Worm (Caenorhabditis elegans) whole organism, L4 larva: ENCODE measurements around the gene sav-1.
A peak's percentile ranks its signal among the peaks of the same experiment; 100 is the strongest.

Source experiments
- F10B5.3 ChIP-seq: sonication (generic microtip); optimal IDR thresholded peaks from 2 replicates; lab custom pipeline; 2016; ENCODE audit warnings: mild to moderate bottlenecking, missing genetic modification characterization, missing compliant biosample characterization
- F37D6.2 ChIP-seq: sonication (generic microtip); optimal IDR thresholded peaks from 2 replicates; lab custom pipeline; 2016; ENCODE audit warnings: mild to moderate bottlenecking, missing genetic modification characterization, missing compliant biosample characterization
- T20F7.1 ChIP-seq: fragments of 200-800 bp; sonication (Bioruptor generic); optimal IDR thresholded peaks from 2 replicates; lab custom pipeline; 2018; ENCODE audit warnings: mild to moderate bottlenecking, missing genetic modification characterization, missing compliant biosample characterization
- T26A8.4 ChIP-seq: fragments of 200-800 bp; sonication (Bioruptor generic); IDR thresholded peaks from 2 replicates; pipeline ENCODE4 v1.3.6; 2022; ENCODE audit warnings: missing genetic modification characterization, missing compliant biosample characterization
- Y105C5A.15 ChIP-seq: fragments of 200-800 bp; sonication (Bioruptor generic); IDR thresholded peaks from 2 replicates; pipeline ENCODE4 v1.3.6; 2022; ENCODE audit warnings: missing genetic modification characterization, missing compliant biosample characterization
- Y75B8A.6 ChIP-seq: fragments of 200-800 bp; sonication (Bioruptor generic); IDR thresholded peaks from 2 replicates; pipeline ENCODE4 v1.3.6; 2022; ENCODE audit warnings: missing genetic modification reagents, missing genetic modification characterization, missing compliant biosample characterization
- aha-1 ChIP-seq: fragments of 150-350 bp; peaks from one replicate; lab custom pipeline; 2014; ENCODE audit warnings: missing biosample characterization, missing genetic modification characterization
- aly-2 ChIP-seq: sonication (generic microtip); optimal IDR thresholded peaks from 2 replicates; lab custom pipeline; 2018; ENCODE audit warnings: missing biosample characterization, missing genetic modification characterization
- arid-1 ChIP-seq: fragments of 200-800 bp; sonication (Bioruptor generic); conservative IDR thresholded peaks from 2 replicates; pipeline ENCODE4 v1.3.6; 2022; ENCODE audit warnings: missing genetic modification reagents, missing genetic modification characterization, missing compliant biosample characterization
- attf-4 ChIP-seq: sonication (generic microtip); optimal IDR thresholded peaks from 3 replicates; lab custom pipeline; 2017; ENCODE audit warnings: missing biosample characterization, missing genetic modification characterization
- ceh-44 ChIP-seq: fragments of 200-800 bp; sonication (Bioruptor generic); IDR thresholded peaks from 2 replicates; pipeline ENCODE4 v1.3.6; 2022; ENCODE audit warnings: missing genetic modification reagents, missing genetic modification characterization, missing compliant biosample characterization
- ceh-62 ChIP-seq: sonication (generic microtip); optimal IDR thresholded peaks from 2 replicates; lab custom pipeline; 2017; ENCODE audit warnings: missing biosample characterization, missing genetic modification characterization
- ces-1 ChIP-seq: fragments of 150-350 bp; sonication (generic microtip); optimal IDR thresholded peaks from 4 replicates; lab custom pipeline; 2014; ENCODE audit warnings: missing biosample characterization, missing genetic modification reagents, missing genetic modification characterization
- dmd-6 ChIP-seq: fragments of 200-800 bp; sonication (Bioruptor generic); IDR thresholded peaks from 2 replicates; pipeline ENCODE4 v1.3.6; 2022; ENCODE audit warnings: missing genetic modification reagents, missing genetic modification characterization, missing compliant biosample characterization
- dmd-8 ChIP-seq: fragments of 200-800 bp; sonication (Bioruptor generic); IDR thresholded peaks from 2 replicates; pipeline ENCODE4 v1.3.6; 2022; ENCODE audit warnings: missing genetic modification characterization, missing compliant biosample characterization
- dmd-9 ChIP-seq: fragments of 200-800 bp; sonication (Bioruptor generic); IDR thresholded peaks from 2 replicates; pipeline ENCODE4 v1.3.6; 2022; ENCODE audit warnings: missing genetic modification reagents, missing genetic modification characterization, missing compliant biosample characterization
- dpl-1 ChIP-seq: fragments of 150-350 bp; optimal IDR thresholded peaks from 2 replicates; lab custom pipeline; 2014; ENCODE audit warnings: missing biosample characterization, missing genetic modification reagents, missing genetic modification characterization
- egl-43 ChIP-seq: fragments of 200-800 bp; sonication (Bioruptor generic); IDR thresholded peaks from 2 replicates; pipeline ENCODE4 v1.3.6; 2022; ENCODE audit warnings: missing genetic modification reagents, missing genetic modification characterization, missing compliant biosample characterization
- fkh-10 ChIP-seq: fragments of 150-350 bp; optimal IDR thresholded peaks from 2 replicates; lab custom pipeline; 2014; ENCODE audit warnings: missing biosample characterization, missing genetic modification reagents, missing genetic modification characterization
- hlh-11 ChIP-seq: fragments of 200-800 bp; sonication (Bioruptor generic); optimal IDR thresholded peaks from 2 replicates; lab custom pipeline; 2018; ENCODE audit warnings: mild to moderate bottlenecking, missing genetic modification characterization, missing compliant biosample characterization
- lin-1 ChIP-seq: fragments of 200-800 bp; sonication (Bioruptor generic); IDR thresholded peaks from 2 replicates; pipeline ENCODE4 v1.3.6; 2022; ENCODE audit warnings: missing genetic modification reagents, missing genetic modification characterization, missing compliant biosample characterization
- lin-15B ChIP-seq: fragments of 150-350 bp; sonication (generic microtip); optimal IDR thresholded peaks from 3 replicates; lab custom pipeline; 2014; ENCODE audit warnings: missing biosample characterization, missing genetic modification characterization
- lin-39 ChIP-seq: fragments of 150-350 bp; optimal IDR thresholded peaks from 2 replicates; lab custom pipeline; 2014; ENCODE audit warnings: missing biosample characterization, missing genetic modification reagents, missing genetic modification characterization
- lir-3 ChIP-seq: sonication (generic microtip); optimal IDR thresholded peaks from 2 replicates; lab custom pipeline; 2016; ENCODE audit warnings: mild to moderate bottlenecking, missing genetic modification characterization, missing compliant biosample characterization
- lsy-2 ChIP-seq, 2 experiments: fragments of 150-350 bp in 1 of 2; sonication (generic microtip) in 1 of 2; optimal IDR thresholded peaks; 2 replicates each; lab custom pipeline; 2014 to 2017; ENCODE audit warnings: missing biosample characterization in 2 of 2, missing genetic modification characterization in 2 of 2
- madf-5 ChIP-seq, 2 experiments: fragments of 200-800 bp; sonication (Bioruptor generic); IDR thresholded peaks; 2 replicates each; pipeline ENCODE4 v1.3.6; 2022; ENCODE audit warnings: missing compliant biosample characterization in 2 of 2, missing genetic modification characterization in 2 of 2
- mdl-1 ChIP-seq, 2 experiments: fragments of 150-350 bp in 1 of 2; sonication (generic microtip) in 1 of 2; optimal IDR thresholded peaks; 2 replicates each; lab custom pipeline; 2014 to 2017; ENCODE audit warnings: missing biosample characterization in 2 of 2, missing genetic modification characterization in 2 of 2
- mep-1 ChIP-seq: fragments of 150-350 bp; sonication (generic microtip); optimal IDR thresholded peaks from 3 replicates; lab custom pipeline; 2014; ENCODE audit warnings: missing biosample characterization, missing genetic modification characterization
- mes-2 ChIP-seq: sonication (generic microtip); optimal IDR thresholded peaks from 2 replicates; lab custom pipeline; 2016; ENCODE audit warnings: missing genotype, mild to moderate bottlenecking, missing genetic modification characterization, missing compliant biosample characterization; ENCODE audit not compliant: poor library complexity, severe bottlenecking
- mxl-3 ChIP-seq: fragments of 200-800 bp; sonication (Bioruptor generic); optimal IDR thresholded peaks from 2 replicates; lab custom pipeline; 2018; ENCODE audit warnings: mild to moderate bottlenecking, missing genetic modification characterization, missing compliant biosample characterization
- nhr-10 ChIP-seq: fragments of 150-350 bp; optimal IDR thresholded peaks from 2 replicates; lab custom pipeline; 2014; ENCODE audit warnings: missing biosample characterization, missing genetic modification characterization
- nhr-102 ChIP-seq: sonication (generic microtip); optimal IDR thresholded peaks from 2 replicates; lab custom pipeline; 2016; ENCODE audit warnings: mild to moderate bottlenecking, missing genetic modification characterization, moderate library complexity, missing compliant biosample characterization
- nhr-111 ChIP-seq: fragments of 200-800 bp; sonication (Bioruptor generic); optimal IDR thresholded peaks from 2 replicates; lab custom pipeline; 2018; ENCODE audit warnings: mild to moderate bottlenecking, missing genetic modification characterization, missing compliant biosample characterization
- nhr-237 ChIP-seq: sonication (generic microtip); optimal IDR thresholded peaks from 2 replicates; lab custom pipeline; 2017; ENCODE audit warnings: missing biosample characterization, missing genetic modification characterization
- nhr-28 ChIP-seq: fragments of 150-350 bp; optimal IDR thresholded peaks from 2 replicates; lab custom pipeline; 2014; ENCODE audit warnings: missing biosample characterization, missing genetic modification characterization
- nhr-41 ChIP-seq: fragments of 200-800 bp; sonication (Bioruptor generic); IDR thresholded peaks from 2 replicates; pipeline ENCODE4 v1.3.6; 2022; ENCODE audit warnings: missing genetic modification reagents, missing genetic modification characterization, missing compliant biosample characterization
- nhr-42 ChIP-seq: fragments of 200-800 bp; sonication (Bioruptor generic); IDR thresholded peaks from 2 replicates; pipeline ENCODE4 v1.3.6; 2022; ENCODE audit warnings: missing genetic modification characterization, missing compliant biosample characterization
- pha-4 ChIP-seq, 2 experiments: fragments of 150-350 bp in 1 of 2; fragments of 200-800 bp in 1 of 2; sonication (Bioruptor generic) in 1 of 2; IDR thresholded peaks in 1 of 2; optimal IDR thresholded peaks in 1 of 2; 2 replicates each; pipeline versions ENCODE4 v1.3.6 to Lab custom; 2014 to 2022; ENCODE audit warnings: missing genetic modification characterization in 2 of 2, missing genetic modification reagents in 2 of 2, missing biosample characterization in 1 of 2, missing compliant biosample characterization in 1 of 2
- saeg-2 ChIP-seq: fragments of 200-800 bp; sonication (Bioruptor generic); IDR thresholded peaks from 2 replicates; pipeline ENCODE4 v1.3.6; 2022; ENCODE audit warnings: missing genetic modification reagents, missing genetic modification characterization, missing compliant biosample characterization
- sdz-12 ChIP-seq: fragments of 200-800 bp; sonication (Bioruptor generic); optimal IDR thresholded peaks from 2 replicates; lab custom pipeline; 2018; ENCODE audit warnings: mild to moderate bottlenecking, missing genetic modification characterization, missing compliant biosample characterization
- set-16 ChIP-seq: fragments of 200-800 bp; sonication (Bioruptor generic); IDR thresholded peaks from 2 replicates; pipeline ENCODE4 v1.3.6; 2022; ENCODE audit warnings: missing genetic modification reagents, missing genetic modification characterization, missing compliant biosample characterization
- skn-1 ChIP-seq: fragments of 150-350 bp; optimal IDR thresholded peaks from 2 replicates; lab custom pipeline; 2014; ENCODE audit warnings: missing biosample characterization, missing genetic modification characterization
- snpc-1.2 ChIP-seq: fragments of 200-800 bp; sonication (Bioruptor generic); IDR thresholded peaks from 2 replicates; pipeline ENCODE4 v1.3.6; 2022; ENCODE audit warnings: missing genetic modification reagents, missing genetic modification characterization, missing compliant biosample characterization
- snpc-4 ChIP-seq: fragments of 150-350 bp; optimal IDR thresholded peaks from 2 replicates; lab custom pipeline; 2014; ENCODE audit warnings: missing biosample characterization, missing genetic modification characterization
- spr-1 ChIP-seq: sonication (generic microtip); optimal IDR thresholded peaks from 2 replicates; lab custom pipeline; 2016; ENCODE audit warnings: mild to moderate bottlenecking, missing genetic modification characterization, missing compliant biosample characterization
- tag-97 ChIP-seq: fragments of 200-800 bp; sonication (Bioruptor generic); IDR thresholded peaks from 2 replicates; pipeline ENCODE4 v1.3.6; 2022; ENCODE audit warnings: missing genetic modification characterization, missing compliant biosample characterization
- tra-1 ChIP-seq: fragments of 200-800 bp; sonication (Bioruptor generic); IDR thresholded peaks from 2 replicates; pipeline ENCODE4 v1.3.6; 2022; ENCODE audit warnings: missing genetic modification reagents, missing genetic modification characterization, missing compliant biosample characterization
- zfp-3 ChIP-seq: fragments of 200-800 bp; sonication (Bioruptor generic); conservative IDR thresholded peaks from 2 replicates; pipeline ENCODE4 v1.3.6; 2022; ENCODE audit warnings: missing genetic modification reagents, missing genetic modification characterization, missing compliant biosample characterization
- zip-11 ChIP-seq: fragments of 200-800 bp; sonication (Bioruptor generic); IDR thresholded peaks from 2 replicates; pipeline ENCODE4 v1.3.6; 2022; ENCODE audit warnings: missing genetic modification characterization, missing compliant biosample characterization
- zip-2 ChIP-seq: fragments of 150-350 bp; optimal IDR thresholded peaks from 2 replicates; lab custom pipeline; 2014; ENCODE audit warnings: missing biosample characterization, missing genetic modification characterization

sav-1 gene

DNA sequence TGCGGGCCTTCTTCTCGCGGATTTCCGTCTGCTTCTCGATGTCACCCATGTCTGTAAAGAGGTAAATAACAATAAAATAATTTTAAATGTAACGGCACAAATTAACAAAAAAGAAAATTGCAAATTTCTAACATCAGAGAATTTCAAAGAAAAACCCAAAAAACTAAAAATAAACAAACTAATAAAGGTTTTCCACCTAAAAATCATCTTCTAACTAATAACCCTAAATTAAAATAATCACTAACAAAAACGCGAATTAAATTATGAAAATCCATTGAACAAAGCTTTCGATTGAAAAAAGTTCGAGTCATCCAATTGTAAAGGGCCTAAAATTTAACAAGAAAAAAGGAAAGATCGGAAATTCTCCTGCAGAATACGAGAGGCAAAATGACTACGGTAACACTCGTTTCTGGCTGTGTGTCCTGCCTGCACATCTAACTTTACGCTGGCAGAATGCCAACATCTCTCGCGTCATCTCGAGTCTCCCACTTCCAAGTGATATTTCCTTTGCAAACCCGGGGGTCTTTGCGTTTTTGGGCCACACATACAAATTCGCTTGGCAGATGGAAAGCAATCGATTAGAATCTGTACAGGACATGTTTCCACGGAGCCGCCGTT lies 44.3 kb downstream of the sav-1 start, which contains the start of gene rpl-11.2 (continued):
- TF ChIP-seq lir-3 (no peak), ces-1 (peak; percentile 73), madf-5 (GFP tag; IDR thresholded peaks at IDR 0.05; lab: Robert Waterston, UW) (no peak), dmd-8 (GFP tag; lab: Robert Waterston, UW) (peak; percentile 49; the same call in 1 of the 2 replicates), T20F7.1 (GFP tag; lab: Kevin White, UChicago) (peak; percentile 86), lin-1 (GFP tag; lab: Robert Waterston, UW) (peak; percentile 83), hlh-11 (tag; lab: Kevin White, UChicago) (peak; percentile 96), attf-4 (tag; lab: Kevin White, UChicago) (peak; percentile 36), F37D6.2 (tag; lab: Kevin White, UChicago) (peak; percentile 92), aha-1 (tag; lab: Kevin White, UChicago) (peak; percentile 100), Y75B8A.6 (peak; percentile 85), dmd-9 (peak; percentile 65), dmd-6 (GFP tag; lab: Robert Waterston, UW) (peak; percentile 96), tra-1 (GFP tag; lab: Robert Waterston, UW) (peak; percentile 99), nhr-28 (peak; percentile 89), skn-1 (tag; lab: Kevin White, UChicago) (no peak), snpc-4 (tag; lab: Kevin White, UChicago) (no peak), zip-11 (GFP tag; lab: Robert Waterston, UW) (no peak), lin-15B (tag; lab: Kevin White, UChicago) (peak; percentile 53), fkh-10 (GFP tag; lab: Kevin White, UChicago) (peak; percentile 99), saeg-2 (GFP tag; lab: Robert Waterston, UW) (peak; percentile 85), nhr-237 (tag; lab: Kevin White, UChicago) (peak; percentile 18), nhr-42 (GFP tag; lab: Robert Waterston, UW) (peak; percentile 92), lin-39 (tag; lab: Kevin White, UChicago) (peak; percentile 69), set-16 (GFP tag; lab: Robert Waterston, UW) (peak; percentile 21; the same call in 1 of the 2 replicates), zfp-3 (peak; percentile 71; the same call in 1 of the 2 replicates), egl-43 (GFP tag; lab: Robert Waterston, UW) (no peak; the same call in none of the 2 replicates), tag-97 (no peak), mes-2 (tag; lab: Kevin White, UChicago) (peak; percentile 93), zip-2 (peak; percentile 46), nhr-111 (GFP tag; lab: Kevin White, UChicago) (no peak), mxl-3 (GFP tag; lab: Kevin White, UChicago) (peak; percentile 84), spr-1 (tag; lab: Kevin White, UChicago) (peak; percentile 91), ceh-62 (tag; lab: Kevin White, UChicago) (no peak), mdl-1 (tag; optimal IDR thresholded peaks at IDR 0.05; lab: Kevin White, UChicago) (peak in 1 of 2 experiments; percentile 80), nhr-102 (tag; lab: Kevin White, UChicago) (peak; percentile 94), T26A8.4 (peak; percentile 94), snpc-1.2 (GFP tag; lab: Robert Waterston, UW) (no peak), F10B5.3 (peak; percentile 70), pha-4 (GFP tag; IDR thresholded peaks at IDR 0.05; lab: Robert Waterston, UW) (peak; percentile 86), pha-4 (tag; optimal IDR thresholded peaks at IDR 0.05; lab: Kevin White, UChicago) (peak; percentile 96), Y105C5A.15 (no peak), sdz-12 (no peak), dpl-1 (GFP tag; lab: Kevin White, UChicago) (peak; percentile 88), aly-2 (no peak), ceh-44 (no peak), lsy-2 (tag; optimal IDR thresholded peaks at IDR 0.05; lab: Kevin White, UChicago) (peak; percentile 99 to 100), arid-1 (no peak; the same call in none of the 2 replicates), nhr-10 (tag; lab: Kevin White, UChicago) (peak; percentile 66), nhr-41 (GFP tag; lab: Robert Waterston, UW) (no peak), mep-1 (tag; lab: Kevin White, UChicago) (peak; percentile 99)
